Worm (Caenorhabditis elegans): ENCODE measurements around the gene ZK938.12.
"Not testable (repeated sequence)": the region's sequence is repeated elsewhere in the genome, so short reads cannot be mapped to it uniquely, and the experiment has no call there.

The ZK938.12 gene

ce11 chrII:9857791-9858190 lies 26.7 kb downstream of the ZK938.12 start, which contains the start of gene chil-6:
TSS of gene chil-6 (minus strand) at chrII:9857891.
- TF ChIP-seq unc-42 (tag; optimal IDR thresholded peaks at IDR 0.05) (no peak), elt-2 (tag; optimal IDR thresholded peaks at IDR 0.05) (no peak), zip-5 (tag; optimal IDR thresholded peaks at IDR 0.05) (no peak), ceh-19 (GFP tag; optimal IDR thresholded peaks at IDR 0.05) (no peak), ref-2 (tag; optimal IDR thresholded peaks at IDR 0.05) (no peak), unc-3 (GFP tag; conservative IDR thresholded peaks at IDR 0.05) (no peak), unc-3 (tag; optimal IDR thresholded peaks at IDR 0.05) (no peak), hlh-8 (tag; optimal IDR thresholded peaks at IDR 0.05) (no peak), K02D7.2 (tag; optimal IDR thresholded peaks at IDR 0.05) (no peak), ceh-9 (tag; optimal IDR thresholded peaks at IDR 0.05) (no peak), unc-86 (tag; optimal IDR thresholded peaks at IDR 0.05) (no peak), fkh-6 (tag; optimal IDR thresholded peaks at IDR 0.05) (no peak), fkh-10 (GFP tag; optimal IDR thresholded peaks at IDR 0.05) (no peak), ets-4 (tag; optimal IDR thresholded peaks at IDR 0.05) (no peak)

- TF ChIP-seq ceh-6 (GFP tag; optimal IDR thresholded peaks at IDR 0.05) (no peak), elt-4 (tag; optimal IDR thresholded peaks at IDR 0.05) (no peak), ahr-1 (tag; optimal IDR thresholded peaks at IDR 0.05) (no peak)
Measured at ce11 chrII:9859575-9859974, 28.4 kb downstream of the ZK938.12 start, which contains the start of gene chil-5. TSS of gene chil-5 (minus strand) at chrII:9859675.

DNA sequence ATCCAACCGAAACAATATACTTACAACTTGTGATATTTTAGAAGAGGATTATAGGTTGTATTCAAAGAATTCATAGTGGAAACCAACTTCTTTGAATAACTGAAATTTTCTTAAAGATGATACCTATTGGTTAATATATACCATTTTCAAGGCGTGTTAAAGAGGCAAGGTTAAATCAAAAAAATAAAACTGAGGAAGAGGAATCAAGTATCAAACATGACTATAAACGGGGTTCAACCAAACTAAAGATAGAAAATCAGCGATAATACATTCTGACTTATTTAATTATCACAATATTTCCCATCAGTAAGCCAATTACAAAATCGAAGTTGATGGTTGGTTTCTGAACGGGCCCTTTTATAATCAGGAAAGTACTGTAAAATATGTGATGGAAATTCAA lies 30.3 kb downstream of the ZK938.12 start, which contains the start of gene chil-3:
Gene chil-3, minus strand, starts transcription at position 101 of the 400 bp plus-strand sequence.
- TF ChIP-seq ref-2 (tag; optimal IDR thresholded peaks at IDR 0.05) (no peak), nhr-11 (tag; optimal IDR thresholded peaks at IDR 0.05) (peak; percentile 48)

- TF ChIP-seq unc-86 (tag; optimal IDR thresholded peaks at IDR 0.05) (no peak), ceh-14 (tag; optimal IDR thresholded peaks at IDR 0.05) (no peak), zip-5 (tag; optimal IDR thresholded peaks at IDR 0.05) (no peak), ceh-48 (tag; optimal IDR thresholded peaks at IDR 0.05) (no peak), elt-4 (tag; optimal IDR thresholded peaks at IDR 0.05) (no peak), odd-2 (tag; optimal IDR thresholded peaks at IDR 0.05) (no peak)
Measured at ce11 chrII:9862147-9862546, 31.0 kb downstream of the ZK938.12 start, which contains the start of gene C08H9.18. TSS of gene C08H9.18 (minus strand) at chrII:9862247.

DNA sequence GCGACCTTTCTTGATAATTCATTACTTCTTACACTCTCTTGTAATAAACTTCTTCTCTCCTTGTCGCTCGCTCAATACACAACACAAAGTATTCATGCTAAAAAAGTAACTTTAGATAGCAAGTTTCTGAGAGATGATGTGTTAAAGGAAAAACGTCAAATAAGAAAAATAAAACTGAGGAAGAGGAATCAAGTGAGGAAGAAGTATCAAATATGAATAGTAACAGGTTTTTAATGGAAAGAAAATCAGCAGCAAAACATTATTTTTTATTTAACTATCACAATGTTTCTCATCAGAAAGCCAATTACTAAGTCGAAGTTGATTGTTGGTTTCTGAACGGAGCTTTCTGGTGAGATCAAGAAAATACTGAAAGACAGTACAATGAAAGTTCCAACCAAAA lies 35.2 kb downstream of the ZK938.12 start, which contains the start of gene chil-1:
Gene chil-1, minus strand, starts transcription at position 101 of the 400 bp plus-strand sequence.
- not testable (repeated sequence) for TF ChIP-seq C38D4.7 (GFP tag; optimal IDR thresholded peaks at IDR 0.05); gmeb-2 (tag; optimal IDR thresholded peaks at IDR 0.05); sox-4 (tag; optimal IDR thresholded peaks at IDR 0.05)

DNA sequence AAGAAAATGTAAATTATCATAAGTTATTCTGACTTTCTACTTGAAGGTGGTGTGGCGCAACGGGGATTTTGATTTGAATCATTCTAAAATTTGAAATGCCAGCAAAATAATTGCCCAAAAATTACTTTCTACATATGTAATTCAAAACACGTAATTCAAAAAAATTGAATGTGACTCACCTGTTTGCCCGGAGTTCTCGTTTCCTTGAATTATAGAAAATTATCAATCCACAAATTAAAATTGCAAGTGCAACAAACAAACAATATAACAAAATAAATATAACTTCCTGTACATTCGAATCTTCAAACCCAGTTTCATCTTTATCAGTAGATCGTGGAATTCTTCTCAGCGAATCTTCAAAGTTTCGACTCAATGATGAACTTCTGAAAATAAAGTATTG lies 37.1 kb downstream of the ZK938.12 start:
- TF ChIP-seq dve-1 (tag; optimal IDR thresholded peaks at IDR 0.05) (no peak), unc-42 (tag; optimal IDR thresholded peaks at IDR 0.05) (no peak), sox-2 (GFP tag; IDR thresholded peaks at IDR 0.05) (no peak), C08G9.2 (tag; optimal IDR thresholded peaks at IDR 0.05) (no peak), ahr-1 (tag; optimal IDR thresholded peaks at IDR 0.05) (no peak), fkh-10 (GFP tag; optimal IDR thresholded peaks at IDR 0.05) (no peak), K02D7.2 (tag; optimal IDR thresholded peaks at IDR 0.05) (no peak), ceh-22 (tag; optimal IDR thresholded peaks at IDR 0.05) (no peak), mec-3 (tag; optimal IDR thresholded peaks at IDR 0.05; ENCODE audit: borderline replicate concordance) (no peak), pha-2 (tag; optimal IDR thresholded peaks at IDR 0.05) (no peak), Y22D7AL.16 (tag; optimal IDR thresholded peaks at IDR 0.05) (no peak), hlh-13 (GFP tag; optimal IDR thresholded peaks at IDR 0.05) (no peak), zip-5 (tag; optimal IDR thresholded peaks at IDR 0.05) (no peak), fkh-6 (tag; optimal IDR thresholded peaks at IDR 0.05) (no peak), pat-9 (tag; optimal IDR thresholded peaks at IDR 0.05) (no peak), tbx-7 (tag; optimal IDR thresholded peaks at IDR 0.05) (no peak), T23F11.4 (GFP tag; optimal IDR thresholded peaks at IDR 0.05) (no peak), pros-1 (tag; optimal IDR thresholded peaks at IDR 0.05) (no peak), tbx-2 (tag; optimal IDR thresholded peaks at IDR 0.05) (no peak)

All from whole organism, late embryonic.